Fruit fly (Drosophila melanogaster) whole organism, embryonic: Measurements from ENCODE around the gene CG9970.

Experiments
- CG10267 ChIP-seq: fragments of 200-800 bp; sonication (Bioruptor generic); optimal IDR thresholded peaks from 2 replicates; lab custom pipeline; 2018; ENCODE audit warnings: missing biosample characterization, mild to moderate bottlenecking, missing genetic modification characterization, moderate library complexity
- CG14667 ChIP-seq: fragments of 200-800 bp; sonication (Bioruptor generic); IDR thresholded peaks from 2 replicates; pipeline ENCODE4 v1.3.6; 2022; ENCODE audit warnings: missing biosample characterization, missing genetic modification characterization
- CG1832 ChIP-seq: fragments of 200-800 bp; sonication (Bioruptor generic); optimal IDR thresholded peaks from 2 replicates; lab custom pipeline; 2017; ENCODE audit warnings: missing biosample characterization, mild to moderate bottlenecking, missing genetic modification characterization, inconsistent platforms
- CG2875 ChIP-seq: fragments of 200-800 bp; sonication (Bioruptor generic); optimal IDR thresholded peaks from 2 replicates; lab custom pipeline; 2017; ENCODE audit warnings: missing biosample characterization, mild to moderate bottlenecking, missing genetic modification characterization, missing genetic modification reagents
- Fer1 ChIP-seq: fragments of 200-800 bp; sonication (Bioruptor generic); optimal IDR thresholded peaks from 2 replicates; lab custom pipeline; 2017; ENCODE audit warnings: missing biosample characterization, mild to moderate bottlenecking, missing genetic modification characterization
- Sry-β ChIP-seq: fragments of 200-800 bp; sonication (Bioruptor generic); optimal IDR thresholded peaks from 2 replicates; lab custom pipeline; 2018; ENCODE audit warnings: missing biosample characterization, mild to moderate bottlenecking, missing genetic modification characterization, moderate library complexity
- bowl ChIP-seq: fragments of 200-800 bp; sonication (Bioruptor generic); IDR thresholded peaks from 2 replicates; pipeline ENCODE4 v1.3.6; 2022; ENCODE audit warnings: missing biosample characterization, missing genetic modification characterization
- fru ChIP-seq: fragments of >200 bp; optimal IDR thresholded peaks from 2 replicates; lab custom pipeline; 2017
- pb ChIP-seq: fragments of 200-800 bp; sonication (Bioruptor generic); optimal IDR thresholded peaks from 3 replicates; lab custom pipeline; 2016; ENCODE audit warnings: missing biosample characterization, missing genetic modification characterization
- prd ChIP-seq, 3 experiments: fragments of >200 bp in 2 of 3; fragments of 200-800 bp in 1 of 3; sonication (Bioruptor generic) in 1 of 3; optimal IDR thresholded peaks in 2 of 3; IDR thresholded peaks in 1 of 3; 2 replicates in 2 of 3; 3 replicates in 1 of 3; pipeline versions ENCODE4 v1.3.6 to Lab custom; 2017 to 2022; ENCODE audit warnings: missing biosample characterization in 1 of 3, missing genetic modification characterization in 1 of 3
- zfh2 ChIP-seq: fragments of 200-800 bp; sonication (Bioruptor generic); optimal IDR thresholded peaks from 2 replicates; lab custom pipeline; 2016; ENCODE audit warnings: missing biosample characterization, missing genetic modification characterization

- TF ChIP-seq CG10267 (tag; lab: Kevin White, UChicago) (no peak), CG1832 (GFP tag; lab: Kevin White, UChicago) (no peak), zfh2 (no peak), Fer1 (GFP tag; lab: Kevin White, UChicago) (no peak), CG2875 (no peak), fru (no peak), CG14667 (GFP tag; lab: Robert Waterston, UW) (no peak), prd (optimal IDR thresholded peaks at IDR 0.05; lab: Kevin White, UChicago) (no peak), prd (GFP tag; IDR thresholded peaks at IDR 0.05; lab: Robert Waterston, UW) (no peak), Sry-β (GFP tag; lab: Kevin White, UChicago) (no peak), bowl (GFP tag; lab: Robert Waterston, UW) (no peak), pb (GFP tag; lab: Kevin White, UChicago) (no peak)
Observed at dm6 chr3L:2893846-2894511, 22.5 kb downstream of the CG9970 start.
